Worm (Caenorhabditis elegans) whole organism, mixed stage, embryonic: Measurements from ENCODE around the gene nadk-2.

ENCODE experiments used
- M03D4.4 ChIP-seq: sonication (generic microtip); optimal IDR thresholded peaks from 2 replicates; lab custom pipeline; 2017; ENCODE audit warnings: mild to moderate bottlenecking, missing genetic modification characterization, missing compliant biosample characterization
- blmp-1 ChIP-seq: fragments of 150-350 bp; optimal IDR thresholded peaks from 2 replicates; lab custom pipeline; 2014; ENCODE audit warnings: missing biosample characterization, missing genetic modification characterization
- ceh-43 ChIP-seq: fragments of 200-800 bp; sonication (Bioruptor generic); optimal IDR thresholded peaks from 2 replicates; lab custom pipeline; 2018; ENCODE audit warnings: mild to moderate bottlenecking, missing genetic modification characterization, moderate library complexity, missing compliant biosample characterization
- ceh-83 ChIP-seq: fragments of 200-800 bp; sonication (Bioruptor generic); optimal IDR thresholded peaks from 2 replicates; lab custom pipeline; 2018; ENCODE audit warnings: mild to moderate bottlenecking, missing genetic modification characterization, missing compliant biosample characterization
- ces-1 ChIP-seq: fragments of 150-350 bp; optimal IDR thresholded peaks from 2 replicates; lab custom pipeline; 2014; ENCODE audit warnings: missing biosample characterization, missing genetic modification reagents, missing genetic modification characterization
- cnd-1 ChIP-seq: fragments of 200-800 bp; sonication (Bioruptor generic); optimal IDR thresholded peaks from 2 replicates; lab custom pipeline; 2018; ENCODE audit warnings: mild to moderate bottlenecking, missing genetic modification characterization, missing compliant biosample characterization
- elt-1 ChIP-seq: sonication (generic microtip); optimal IDR thresholded peaks from 2 replicates; lab custom pipeline; 2017; ENCODE audit warnings: missing genetic modification characterization, mild to moderate bottlenecking, missing compliant biosample characterization, antibody characterized with exemption, moderate library complexity, borderline replicate concordance; ENCODE audit not compliant: insufficient read depth
- elt-3 ChIP-seq: fragments of 150-350 bp; optimal IDR thresholded peaks from 2 replicates; lab custom pipeline; 2014; ENCODE audit warnings: missing biosample characterization, missing genetic modification characterization
- flh-1 ChIP-seq: fragments of 200-800 bp; sonication (Bioruptor generic); optimal IDR thresholded peaks from 2 replicates; lab custom pipeline; 2018; ENCODE audit warnings: mild to moderate bottlenecking, missing genetic modification characterization, moderate library complexity, missing compliant biosample characterization
- hlh-1 ChIP-seq: fragments of 150-350 bp; optimal IDR thresholded peaks from 2 replicates; lab custom pipeline; 2014; ENCODE audit warnings: missing biosample characterization, missing genetic modification reagents, missing genetic modification characterization
- lin-13 ChIP-seq: fragments of 150-350 bp; optimal IDR thresholded peaks from 2 replicates; lab custom pipeline; 2014; ENCODE audit warnings: missing biosample characterization, missing genetic modification characterization
- lin-32 ChIP-seq: fragments of 200-800 bp; sonication (Bioruptor generic); optimal IDR thresholded peaks from 2 replicates; lab custom pipeline; 2018; ENCODE audit warnings: mild to moderate bottlenecking, missing genetic modification characterization, missing compliant biosample characterization
- lsy-2 ChIP-seq: fragments of 150-350 bp; optimal IDR thresholded peaks from 2 replicates; lab custom pipeline; 2014; ENCODE audit warnings: missing biosample characterization, missing genetic modification characterization
- mab-5 ChIP-seq: fragments of 150-350 bp; optimal IDR thresholded peaks from 2 replicates; lab custom pipeline; 2014; ENCODE audit warnings: missing biosample characterization, missing genetic modification characterization
- mep-1 ChIP-seq: fragments of 150-350 bp; optimal IDR thresholded peaks from 2 replicates; lab custom pipeline; 2017; ENCODE audit warnings: missing biosample characterization, missing genetic modification reagents, missing genetic modification characterization, inconsistent platforms
- mls-2 ChIP-seq: sonication (generic microtip); optimal IDR thresholded peaks from 2 replicates; lab custom pipeline; 2016; ENCODE audit warnings: mild to moderate bottlenecking, missing genetic modification characterization, moderate library complexity, missing compliant biosample characterization
- nhr-12 ChIP-seq: fragments of 150-350 bp; optimal IDR thresholded peaks from 2 replicates; lab custom pipeline; 2014; ENCODE audit warnings: missing biosample characterization, missing genetic modification characterization
- nhr-2 ChIP-seq: fragments of 150-350 bp; optimal IDR thresholded peaks from 2 replicates; lab custom pipeline; 2014; ENCODE audit warnings: missing biosample characterization, missing genetic modification characterization
- nhr-237 ChIP-seq: fragments of 150-350 bp; optimal IDR thresholded peaks from 2 replicates; lab custom pipeline; 2014; ENCODE audit warnings: missing biosample characterization, missing genetic modification characterization
- nhr-28 ChIP-seq: fragments of 150-350 bp; optimal IDR thresholded peaks from 2 replicates; lab custom pipeline; 2014; ENCODE audit warnings: missing biosample characterization, missing genetic modification characterization
- nhr-76 ChIP-seq: sonication (generic microtip); optimal IDR thresholded peaks from 2 replicates; lab custom pipeline; 2017; ENCODE audit warnings: missing biosample characterization, missing genetic modification characterization
- pha-4 ChIP-seq: fragments of 150-350 bp; optimal IDR thresholded peaks from 2 replicates; lab custom pipeline; 2018; ENCODE audit warnings: missing biosample characterization, missing genetic modification reagents, missing genetic modification characterization
- sem-2 ChIP-seq: fragments of 200-800 bp; sonication (Bioruptor generic); optimal IDR thresholded peaks from 2 replicates; lab custom pipeline; 2018; ENCODE audit warnings: mild to moderate bottlenecking, missing genetic modification characterization, missing compliant biosample characterization
- sptf-1 ChIP-seq: sonication (generic microtip); optimal IDR thresholded peaks from 2 replicates; lab custom pipeline; 2017; ENCODE audit warnings: mild to moderate bottlenecking, missing genetic modification characterization, moderate library complexity, missing compliant biosample characterization
- tbx-8 ChIP-seq: fragments of 200-800 bp; sonication (Bioruptor generic); optimal IDR thresholded peaks from 2 replicates; lab custom pipeline; 2018; ENCODE audit warnings: mild to moderate bottlenecking, missing genetic modification characterization, moderate library complexity, missing compliant biosample characterization
- unc-120 ChIP-seq: sonication (generic microtip); optimal IDR thresholded peaks from 2 replicates; lab custom pipeline; 2017; ENCODE audit warnings: missing genetic modification characterization, missing compliant biosample characterization; ENCODE audit not compliant: poor library complexity, severe bottlenecking
- unc-39 ChIP-seq: fragments of 150-350 bp; optimal IDR thresholded peaks from 2 replicates; lab custom pipeline; 2014; ENCODE audit warnings: missing biosample characterization, missing genetic modification characterization

nadk-2 gene

ce11 chrII:12058298-12058697 lies 8.9 kb downstream of the nadk-2 start:
- TF ChIP-seq unc-120 (tag; lab: Kevin White, UChicago), result no peak
- TF ChIP-seq lin-32 (GFP tag; lab: Kevin White, UChicago), result no peak
- TF ChIP-seq tbx-8, result no peak
- TF ChIP-seq nhr-2, result no peak
- TF ChIP-seq mab-5 (tag; lab: Kevin White, UChicago), result no peak
- TF ChIP-seq nhr-12 (tag; lab: Kevin White, UChicago), result no peak

- TF ChIP-seq sptf-1 (tag; lab: Kevin White, UChicago), result no peak
- no peak for TF ChIP-seq tbx-8
- TF ChIP-seq nhr-2, result no peak
- no peak for TF ChIP-seq flh-1 (GFP tag; lab: Kevin White, UChicago)
- TF ChIP-seq pha-4 (tag; lab: Kevin White, UChicago), result no peak
- TF ChIP-seq mep-1 (tag; lab: Kevin White, UChicago), result no peak
- TF ChIP-seq ceh-83 (GFP tag; lab: Kevin White, UChicago), result no peak
These were observed 10.5 kb downstream of the nadk-2 start for ce11 chrII:12059872-12060271.

ce11 chrII:12062521-12062920 lies 13.1 kb downstream of the nadk-2 start, which contains the start of gene arrd-7:
Gene arrd-7 (minus strand): TSS chrII:12062621.
- TF ChIP-seq nhr-28 (tag; lab: Kevin White, UChicago) (no peak), ceh-43 (GFP tag; lab: Kevin White, UChicago) (no peak), sptf-1 (tag; lab: Kevin White, UChicago) (no peak), blmp-1 (no peak), elt-1 (tag; lab: Kevin White, UChicago) (no peak), lin-32 (GFP tag; lab: Kevin White, UChicago) (no peak), cnd-1 (tag; lab: Kevin White, UChicago) (no peak), lsy-2 (tag; lab: Kevin White, UChicago) (no peak), lin-13 (tag; lab: Kevin White, UChicago) (no peak), mab-5 (tag; lab: Kevin White, UChicago) (no peak), nhr-76 (tag; lab: Kevin White, UChicago) (no peak), M03D4.4 (tag; lab: Kevin White, UChicago) (no peak), nhr-237 (no peak), unc-39 (tag; lab: Kevin White, UChicago) (no peak), ces-1 (GFP tag; lab: Kevin White, UChicago) (no peak), pha-4 (tag; lab: Kevin White, UChicago) (no peak), nhr-2 (no peak), unc-120 (tag; lab: Kevin White, UChicago) (no peak), ceh-83 (GFP tag; lab: Kevin White, UChicago) (no peak)

ce11 chrII:12063076-12063475 lies 13.7 kb downstream of the nadk-2 start:
- TF ChIP-seq ces-1 (GFP tag; lab: Kevin White, UChicago) (no peak), sem-2 (GFP tag; lab: Kevin White, UChicago) (no peak), ceh-43 (GFP tag; lab: Kevin White, UChicago) (no peak), lin-32 (GFP tag; lab: Kevin White, UChicago) (no peak), nhr-12 (tag; lab: Kevin White, UChicago) (no peak), mls-2 (tag; lab: Kevin White, UChicago) (no peak), pha-4 (tag; lab: Kevin White, UChicago) (no peak), nhr-2 (no peak), elt-1 (tag; lab: Kevin White, UChicago) (no peak), lsy-2 (tag; lab: Kevin White, UChicago) (no peak), nhr-237 (no peak), lin-13 (tag; lab: Kevin White, UChicago) (no peak), mep-1 (tag; lab: Kevin White, UChicago) (no peak), mab-5 (tag; lab: Kevin White, UChicago) (no peak), hlh-1 (tag; lab: Kevin White, UChicago) (no peak), elt-3 (tag; lab: Kevin White, UChicago) (no peak)
- TF ChIP-seq, all 35 proteins: peak for 0

- TF ChIP-seq blmp-1 (no peak), hlh-1 (tag; lab: Kevin White, UChicago) (no peak), sem-2 (GFP tag; lab: Kevin White, UChicago) (no peak)
These were observed 15.3 kb downstream of the nadk-2 start, which contains the start of gene arrd-8 for ce11 chrII:12064680-12065135. Gene arrd-8 (plus strand): TSS chrII:12065085.
